Worm (Caenorhabditis elegans) whole organism, young adult: ENCODE results near the gene ule-4.
"Not testable (repeated sequence)": the region's sequence is repeated elsewhere in the genome, so short reads cannot be mapped to it uniquely, and the experiment has no call there.

Source experiments
- F10E7.11 ChIP-seq: sonication (generic microtip); optimal IDR thresholded peaks from 2 replicates; lab custom pipeline; 2017; ENCODE audit warnings: mild to moderate bottlenecking, missing genetic modification characterization, moderate library complexity, missing compliant biosample characterization
- F23B12.7 ChIP-seq: sonication (generic microtip); optimal IDR thresholded peaks from 2 replicates; lab custom pipeline; 2017; ENCODE audit warnings: missing genetic modification characterization, mild to moderate bottlenecking, missing compliant biosample characterization, antibody characterized with exemption, moderate library complexity; ENCODE audit not compliant: insufficient read depth
- F57A8.1 ChIP-seq: fragments of 200-800 bp; sonication (Bioruptor generic); optimal IDR thresholded peaks from 2 replicates; lab custom pipeline; 2018; ENCODE audit warnings: mild to moderate bottlenecking, missing genetic modification characterization, moderate library complexity, missing compliant biosample characterization
- K12H6.12 ChIP-seq: fragments of 200-800 bp; sonication (Bioruptor generic); optimal IDR thresholded peaks from 2 replicates; lab custom pipeline; 2018; ENCODE audit warnings: mild to moderate bottlenecking, missing genetic modification characterization, missing compliant biosample characterization
- atf-7 ChIP-seq: sonication (generic microtip); optimal IDR thresholded peaks from 2 replicates; lab custom pipeline; 2017; ENCODE audit warnings: mild to moderate bottlenecking, missing genetic modification characterization, missing compliant biosample characterization
- athp-1 ChIP-seq: sonication (generic microtip); optimal IDR thresholded peaks from 2 replicates; lab custom pipeline; 2017; ENCODE audit warnings: mild to moderate bottlenecking, missing genetic modification characterization, missing compliant biosample characterization
- attf-3 ChIP-seq: fragments of 200-800 bp; sonication (Bioruptor generic); conservative IDR thresholded peaks from 2 replicates; pipeline ENCODE4 v1.3.6; 2022; ENCODE audit warnings: missing genetic modification reagents, missing genetic modification characterization, missing compliant biosample characterization
- attf-5 ChIP-seq: fragments of 200-800 bp; sonication (Bioruptor generic); optimal IDR thresholded peaks from 2 replicates; lab custom pipeline; 2018; ENCODE audit warnings: mild to moderate bottlenecking, missing genetic modification characterization, missing compliant biosample characterization
- cebp-2 ChIP-seq: fragments of 200-800 bp; sonication (Bioruptor generic); IDR thresholded peaks from 2 replicates; pipeline ENCODE4 v1.3.6; 2022; ENCODE audit warnings: missing genetic modification characterization, missing compliant biosample characterization
- ceh-100 ChIP-seq: fragments of 200-800 bp; sonication (Bioruptor generic); IDR thresholded peaks from 2 replicates; pipeline ENCODE4 v1.3.6; 2022; ENCODE audit warnings: missing genetic modification reagents, missing genetic modification characterization, missing compliant biosample characterization
- ceh-91 ChIP-seq: fragments of 200-800 bp; sonication (Bioruptor generic); IDR thresholded peaks from 2 replicates; pipeline ENCODE4 v1.3.6; 2022; ENCODE audit warnings: missing genetic modification reagents, missing genetic modification characterization, missing compliant biosample characterization
- die-1 ChIP-seq: sonication (generic microtip); optimal IDR thresholded peaks from 2 replicates; lab custom pipeline; 2016; ENCODE audit warnings: missing genotype, mild to moderate bottlenecking, missing genetic modification characterization, missing compliant biosample characterization
- dpff-1 ChIP-seq: sonication (generic microtip); optimal IDR thresholded peaks from 2 replicates; lab custom pipeline; 2017; ENCODE audit warnings: mild to moderate bottlenecking, missing genetic modification characterization, missing compliant biosample characterization
- ekl-4 ChIP-seq: fragments of 200-800 bp; sonication (Bioruptor generic); IDR thresholded peaks from 2 replicates; pipeline ENCODE4 v1.3.6; 2022; ENCODE audit warnings: missing genetic modification reagents, missing genetic modification characterization, missing compliant biosample characterization
- him-1 ChIP-seq: sonication (generic microtip); optimal IDR thresholded peaks from 2 replicates; lab custom pipeline; 2016; ENCODE audit warnings: missing genotype, missing genetic modification reagents, missing genetic modification characterization, missing compliant biosample characterization
- hlh-26 ChIP-seq: fragments of 200-800 bp; sonication (Bioruptor generic); conservative IDR thresholded peaks from 2 replicates; pipeline ENCODE4 v1.3.6; 2022; ENCODE audit warnings: missing genetic modification reagents, missing genetic modification characterization, missing compliant biosample characterization
- lin-26 ChIP-seq: fragments of 200-800 bp; sonication (Bioruptor generic); IDR thresholded peaks from 2 replicates; pipeline ENCODE4 v1.3.6; 2022; ENCODE audit warnings: missing genetic modification reagents, missing genetic modification characterization, missing compliant biosample characterization
- lin-40 ChIP-seq: sonication (generic microtip); optimal IDR thresholded peaks from 2 replicates; lab custom pipeline; 2016; ENCODE audit warnings: missing genetic modification characterization, mild to moderate bottlenecking, missing compliant biosample characterization, missing genotype, missing genetic modification reagents
- lsl-1 ChIP-seq: fragments of 200-800 bp; sonication (Bioruptor generic); optimal IDR thresholded peaks from 2 replicates; lab custom pipeline; 2018; ENCODE audit warnings: mild to moderate bottlenecking, missing genetic modification characterization, moderate library complexity, missing compliant biosample characterization
- lsy-27 ChIP-seq: sonication (generic microtip); optimal IDR thresholded peaks from 2 replicates; lab custom pipeline; 2017; ENCODE audit warnings: missing genetic modification characterization, mild to moderate bottlenecking, missing compliant biosample characterization, antibody characterized with exemption, missing genotype, borderline replicate concordance; ENCODE audit not compliant: insufficient read depth
- madf-3 ChIP-seq: fragments of 200-800 bp; sonication (Bioruptor generic); IDR thresholded peaks from 2 replicates; pipeline ENCODE4 v1.3.6; 2022; ENCODE audit warnings: missing genetic modification reagents, missing genetic modification characterization, missing compliant biosample characterization
- madf-8 ChIP-seq: fragments of 200-800 bp; sonication (Bioruptor generic); conservative IDR thresholded peaks from 2 replicates; pipeline ENCODE4 v1.3.6; 2022; ENCODE audit warnings: missing genetic modification reagents, missing genetic modification characterization, missing compliant biosample characterization
- mel-28 ChIP-seq: sonication (generic microtip); optimal IDR thresholded peaks from 2 replicates; lab custom pipeline; 2016; ENCODE audit warnings: borderline replicate concordance, mild to moderate bottlenecking, missing genetic modification characterization, missing compliant biosample characterization
- nfyb-1 ChIP-seq: fragments of 200-800 bp; sonication (Bioruptor generic); IDR thresholded peaks from 2 replicates; pipeline ENCODE4 v1.3.6; 2022; ENCODE audit warnings: missing genetic modification reagents, missing genetic modification characterization, missing compliant biosample characterization
- nhr-27 ChIP-seq: fragments of 200-800 bp; sonication (Bioruptor generic); optimal IDR thresholded peaks from 2 replicates; lab custom pipeline; 2018; ENCODE audit warnings: mild to moderate bottlenecking, missing genetic modification characterization, moderate library complexity, missing compliant biosample characterization
- rpc-1 ChIP-seq, 2 experiments: fragments of 150-350 bp in 1 of 2; sonication (generic microtip) in 1 of 2; optimal IDR thresholded peaks; 2 replicates each; lab custom pipeline; 2014 to 2018; ENCODE audit warnings: missing biosample characterization in 1 of 2, missing genetic modification characterization in 1 of 2, missing genetic modification reagents in 1 of 2, missing genotype in 1 of 2
- sdz-38 ChIP-seq: sonication (generic microtip); optimal IDR thresholded peaks from 2 replicates; lab custom pipeline; 2016; ENCODE audit warnings: missing genotype, missing genetic modification characterization, missing compliant biosample characterization
- snpc-1.3 ChIP-seq: sonication (generic microtip); optimal IDR thresholded peaks from 2 replicates; lab custom pipeline; 2017; ENCODE audit warnings: missing genetic modification characterization, mild to moderate bottlenecking, missing compliant biosample characterization, antibody characterized with exemption, moderate library complexity, missing genotype, missing genetic modification reagents; ENCODE audit not compliant: insufficient read depth
- tlf-1 ChIP-seq: fragments of 200-800 bp; sonication (Bioruptor generic); optimal IDR thresholded peaks from 2 replicates; lab custom pipeline; 2018; ENCODE audit warnings: mild to moderate bottlenecking, missing genetic modification characterization, missing compliant biosample characterization
- xnd-1 ChIP-seq: sonication (generic microtip); optimal IDR thresholded peaks from 2 replicates; lab custom pipeline; 2016; ENCODE audit warnings: missing genotype, missing genetic modification reagents, missing genetic modification characterization, missing compliant biosample characterization
- zim-3 ChIP-seq: sonication (generic microtip); optimal IDR thresholded peaks from 2 replicates; lab custom pipeline; 2017; ENCODE audit warnings: mild to moderate bottlenecking, missing genetic modification characterization, moderate library complexity, missing compliant biosample characterization
- ztf-25 ChIP-seq: fragments of 200-800 bp; sonication (Bioruptor generic); IDR thresholded peaks from 2 replicates; pipeline ENCODE4 v1.3.6; 2022; ENCODE audit warnings: missing genetic modification reagents, missing genetic modification characterization, missing compliant biosample characterization

ule-4 gene

ce11 chrIV:13600643-13601042 lies 46.8 kb downstream of the ule-4 start (continued):
- TF ChIP-seq lin-40 (tag; lab: Kevin White, UChicago) (no peak), ceh-100 (GFP tag; lab: Robert Waterston, UW) (no peak), nhr-27 (tag; lab: Kevin White, UChicago) (no peak), F10E7.11 (tag; lab: Kevin White, UChicago) (no peak), snpc-1.3 (tag; lab: Kevin White, UChicago) (peak; percentile 76), zim-3 (tag; lab: Kevin White, UChicago) (no peak), attf-5 (GFP tag; lab: Kevin White, UChicago) (no peak), rpc-1 (optimal IDR thresholded peaks at IDR 0.05; lab: Kevin White, UChicago) (no peak), rpc-1 (tag; optimal IDR thresholded peaks at IDR 0.05; lab: Kevin White, UChicago) (no peak), cebp-2 (GFP tag; lab: Robert Waterston, UW) (no peak), attf-3 (no peak), K12H6.12 (tag; lab: Kevin White, UChicago) (no peak), mel-28 (tag; lab: Kevin White, UChicago) (no peak), F57A8.1 (GFP tag; lab: Kevin White, UChicago) (no peak), atf-7 (tag; lab: Kevin White, UChicago) (no peak), tlf-1 (GFP tag; lab: Kevin White, UChicago) (no peak), xnd-1 (tag; lab: Kevin White, UChicago) (peak; percentile 25), die-1 (tag; lab: Kevin White, UChicago) (no peak), hlh-26 (GFP tag; lab: Robert Waterston, UW) (no peak), ekl-4 (no peak), sdz-38 (tag; lab: Kevin White, UChicago) (no peak), F23B12.7 (no peak), lsl-1 (GFP tag; lab: Kevin White, UChicago) (peak; percentile 43), lin-26 (GFP tag; lab: Robert Waterston, UW) (no peak), madf-8 (no peak; the same call in 1 of the 2 replicates), nfyb-1 (GFP tag; lab: Robert Waterston, UW) (no peak), him-1 (tag; lab: Kevin White, UChicago) (peak; percentile 57), ceh-91 (GFP tag; lab: Robert Waterston, UW) (no peak), ztf-25 (GFP tag; lab: Robert Waterston, UW) (no peak), dpff-1 (tag; lab: Kevin White, UChicago) (no peak)
- TF ChIP-seq, all 124 proteins: peak for 17

DNA sequence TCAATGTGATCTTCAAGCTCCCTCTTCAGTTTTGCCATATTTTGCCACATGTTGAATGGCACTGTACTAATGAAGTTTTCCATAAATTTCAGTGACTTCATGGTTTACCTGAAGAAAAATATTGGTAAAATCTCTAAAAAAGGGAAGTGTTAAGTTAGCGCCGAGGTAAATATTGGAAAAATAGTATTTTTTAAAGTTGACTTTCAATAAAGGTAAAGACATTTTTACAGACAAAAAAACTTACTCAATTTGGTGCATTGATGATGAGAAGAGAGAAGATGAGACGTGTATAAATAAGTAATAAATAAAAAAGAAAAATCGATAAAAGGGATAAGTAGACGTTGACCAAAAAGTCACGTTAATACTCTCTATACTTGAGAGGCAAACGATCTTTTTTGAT lies 49.6 kb downstream of the ule-4 start, which contains the start of gene Y45F10B.9:
Gene Y45F10B.9, minus strand, starts transcription at position 101 of the 400 bp plus-strand sequence.
- not testable (repeated sequence) for TF ChIP-seq lsy-27 (tag; lab: Kevin White, UChicago); madf-3; athp-1 (tag; lab: Kevin White, UChicago)
